Worm (Caenorhabditis elegans) whole organism, L4 larva: Measurements from ENCODE around the gene rabn-5.

ENCODE experiments used
- D1046.2 ChIP-seq: fragments of 200-800 bp; sonication (Bioruptor generic); IDR thresholded peaks from 2 replicates; pipeline ENCODE4 v1.3.6; 2022; ENCODE audit warnings: missing genetic modification characterization, missing compliant biosample characterization
- T20F7.1 ChIP-seq: fragments of 200-800 bp; sonication (Bioruptor generic); optimal IDR thresholded peaks from 2 replicates; lab custom pipeline; 2018; ENCODE audit warnings: mild to moderate bottlenecking, missing genetic modification characterization, missing compliant biosample characterization
- Y5F2A.4 ChIP-seq: fragments of 200-800 bp; sonication (Bioruptor generic); optimal IDR thresholded peaks from 2 replicates; lab custom pipeline; 2018; ENCODE audit warnings: mild to moderate bottlenecking, missing genetic modification characterization, missing compliant biosample characterization
- aly-2 ChIP-seq: sonication (generic microtip); optimal IDR thresholded peaks from 2 replicates; lab custom pipeline; 2018; ENCODE audit warnings: missing biosample characterization, missing genetic modification characterization
- arid-1 ChIP-seq: fragments of 200-800 bp; sonication (Bioruptor generic); conservative IDR thresholded peaks from 2 replicates; pipeline ENCODE4 v1.3.6; 2022; ENCODE audit warnings: missing genetic modification reagents, missing genetic modification characterization, missing compliant biosample characterization
- daf-12 ChIP-seq: fragments of 150-350 bp; optimal IDR thresholded peaks from 2 replicates; lab custom pipeline; 2014; ENCODE audit warnings: missing biosample characterization, missing genetic modification reagents, missing genetic modification characterization
- hmg-1.1 ChIP-seq: fragments of 200-800 bp; sonication (Bioruptor generic); IDR thresholded peaks from 2 replicates; pipeline ENCODE4 v1.3.6; 2022; ENCODE audit warnings: missing genetic modification reagents, missing genetic modification characterization, missing compliant biosample characterization
- jun-1 ChIP-seq: fragments of 150-350 bp; optimal IDR thresholded peaks from 2 replicates; lab custom pipeline; 2014; ENCODE audit warnings: missing biosample characterization, missing genetic modification reagents, missing genetic modification characterization
- lin-1 ChIP-seq: fragments of 200-800 bp; sonication (Bioruptor generic); IDR thresholded peaks from 2 replicates; pipeline ENCODE4 v1.3.6; 2022; ENCODE audit warnings: missing genetic modification reagents, missing genetic modification characterization, missing compliant biosample characterization
- lsy-2 ChIP-seq, 2 experiments: fragments of 150-350 bp in 1 of 2; sonication (generic microtip) in 1 of 2; optimal IDR thresholded peaks; 2 replicates each; lab custom pipeline; 2014 to 2017; ENCODE audit warnings: missing biosample characterization in 2 of 2, missing genetic modification characterization in 2 of 2
- mep-1 ChIP-seq: fragments of 150-350 bp; sonication (generic microtip); optimal IDR thresholded peaks from 3 replicates; lab custom pipeline; 2014; ENCODE audit warnings: missing biosample characterization, missing genetic modification characterization
- mes-2 ChIP-seq: sonication (generic microtip); optimal IDR thresholded peaks from 2 replicates; lab custom pipeline; 2016; ENCODE audit warnings: missing genotype, mild to moderate bottlenecking, missing genetic modification characterization, missing compliant biosample characterization; ENCODE audit not compliant: poor library complexity, severe bottlenecking
- mxl-3 ChIP-seq: fragments of 200-800 bp; sonication (Bioruptor generic); optimal IDR thresholded peaks from 2 replicates; lab custom pipeline; 2018; ENCODE audit warnings: mild to moderate bottlenecking, missing genetic modification characterization, missing compliant biosample characterization
- nhr-237 ChIP-seq: sonication (generic microtip); optimal IDR thresholded peaks from 2 replicates; lab custom pipeline; 2017; ENCODE audit warnings: missing biosample characterization, missing genetic modification characterization
- nhr-48 ChIP-seq: sonication (generic microtip); optimal IDR thresholded peaks from 2 replicates; lab custom pipeline; 2016; ENCODE audit warnings: mild to moderate bottlenecking, missing genetic modification characterization, missing compliant biosample characterization
- nhr-77 ChIP-seq: fragments of 150-350 bp; optimal IDR thresholded peaks from 2 replicates; lab custom pipeline; 2014; ENCODE audit warnings: missing biosample characterization, missing genetic modification characterization
- tra-1 ChIP-seq: fragments of 200-800 bp; sonication (Bioruptor generic); IDR thresholded peaks from 2 replicates; pipeline ENCODE4 v1.3.6; 2022; ENCODE audit warnings: missing genetic modification reagents, missing genetic modification characterization, missing compliant biosample characterization

The rabn-5 gene

ce11 chrIII:5915926-5916325 lies 51.6 kb downstream of the rabn-5 start (continued):
- TF ChIP-seq nhr-48 (tag; lab: Kevin White, UChicago) (no peak), arid-1 (no peak), T20F7.1 (GFP tag; lab: Kevin White, UChicago) (no peak), Y5F2A.4 (GFP tag; lab: Kevin White, UChicago) (no peak), mep-1 (tag; lab: Kevin White, UChicago) (peak; percentile 18), D1046.2 (GFP tag; lab: Robert Waterston, UW) (no peak), tra-1 (0 out of 2 replicates have a peak, but pooled peaks have one; percentile 10), jun-1 (tag; lab: Kevin White, UChicago) (no peak), mxl-3 (no peak), nhr-77 (tag; lab: Kevin White, UChicago) (peak; percentile 44), lsy-2 (tag; optimal IDR thresholded peaks at IDR 0.05; lab: Kevin White, UChicago) (no peak), nhr-237 (tag; lab: Kevin White, UChicago) (no peak), aly-2 (tag; lab: Kevin White, UChicago) (no peak), hmg-1.1 (GFP tag; lab: Robert Waterston, UW) (no peak), daf-12 (tag; lab: Kevin White, UChicago) (no peak), lin-1 (GFP tag; lab: Robert Waterston, UW) (no peak), mes-2 (peak; percentile 40)
- TF ChIP-seq, all 104 proteins: peak for 12
